Fruit fly (Drosophila melanogaster) whole organism, embryonic: ENCODE data around the gene CG32278.
A peak's percentile ranks its signal among the peaks of the same experiment; 100 is the strongest.

ENCODE experiments used
- Aef1 ChIP-seq: fragments of 200-800 bp; sonication (Bioruptor generic); IDR thresholded peaks from 3 replicates; pipeline ENCODE4 v1.3.6; 2022; ENCODE audit warnings: missing biosample characterization, missing genetic modification characterization
- Antp ChIP-seq: fragments of 200-800 bp; sonication (Bioruptor generic); optimal IDR thresholded peaks from 3 replicates; lab custom pipeline; 2016; ENCODE audit warnings: missing biosample characterization, missing genetic modification characterization
- Asciz ChIP-seq: fragments of 200-800 bp; sonication (Bioruptor generic); optimal IDR thresholded peaks from 2 replicates; lab custom pipeline; 2017; ENCODE audit warnings: missing biosample characterization, mild to moderate bottlenecking, missing genetic modification characterization, missing genetic modification reagents
- Atf-2 ChIP-seq: fragments of 200-800 bp; sonication (Bioruptor generic); optimal IDR thresholded peaks from 2 replicates; lab custom pipeline; 2016; ENCODE audit warnings: missing biosample characterization, missing genetic modification characterization
- Bteb2 ChIP-seq: fragments of 200-800 bp; sonication (Bioruptor generic); optimal IDR thresholded peaks from 2 replicates; lab custom pipeline; 2016; ENCODE audit warnings: missing biosample characterization, missing genetic modification characterization
- C15 ChIP-seq: fragments of 200-800 bp; sonication (Bioruptor generic); IDR thresholded peaks from 3 replicates; pipeline ENCODE4 v1.3.6; 2022; ENCODE audit warnings: missing biosample characterization, missing genetic modification characterization
- CG11723 ChIP-seq: fragments of 200-800 bp; sonication (Bioruptor generic); optimal IDR thresholded peaks from 2 replicates; lab custom pipeline; 2017; ENCODE audit warnings: missing biosample characterization, mild to moderate bottlenecking, missing genetic modification characterization
- CG13287 ChIP-seq: fragments of 200-800 bp; sonication (Bioruptor generic); IDR thresholded peaks from 2 replicates; pipeline ENCODE4 v1.3.6; 2022; ENCODE audit warnings: missing biosample characterization, missing genetic modification characterization; ENCODE audit not compliant: partially characterized antibody
- CG14710 ChIP-seq: fragments of 200-800 bp; sonication (Bioruptor generic); optimal IDR thresholded peaks from 3 replicates; lab custom pipeline; 2019; ENCODE audit warnings: missing biosample characterization, mild to moderate bottlenecking, missing genetic modification characterization, moderate library complexity
- CG15514 ChIP-seq: fragments of 200-800 bp; sonication (Bioruptor generic); optimal IDR thresholded peaks from 3 replicates; lab custom pipeline; 2017; ENCODE audit warnings: missing biosample characterization, missing genetic modification characterization, mild to moderate bottlenecking, moderate library complexity, missing genetic modification reagents
- CG17328 ChIP-seq: fragments of 200-800 bp; sonication (Bioruptor generic); IDR thresholded peaks from 2 replicates; pipeline ENCODE4 v1.3.6; 2022; ENCODE audit warnings: missing biosample characterization, missing genetic modification characterization
- CG17802 ChIP-seq: fragments of 200-800 bp; sonication (Bioruptor generic); optimal IDR thresholded peaks from 2 replicates; lab custom pipeline; 2018; ENCODE audit warnings: missing biosample characterization, mild to moderate bottlenecking, missing genetic modification characterization, moderate library complexity
- CG2202 ChIP-seq: fragments of 200-800 bp; sonication (Bioruptor generic); optimal IDR thresholded peaks from 2 replicates; lab custom pipeline; 2018; ENCODE audit warnings: missing biosample characterization, mild to moderate bottlenecking, missing genetic modification characterization
- CG2889 ChIP-seq: fragments of 200-800 bp; sonication (Bioruptor generic); IDR thresholded peaks from 3 replicates; pipeline ENCODE4 v1.3.6; 2022; ENCODE audit warnings: missing biosample characterization, missing genetic modification characterization
- CG31388 ChIP-seq: fragments of 200-800 bp; sonication (Bioruptor generic); optimal IDR thresholded peaks from 2 replicates; lab custom pipeline; 2016; ENCODE audit warnings: missing biosample characterization, missing genetic modification characterization
- CG3281 ChIP-seq: fragments of 200-800 bp; sonication (Bioruptor generic); optimal IDR thresholded peaks from 3 replicates; lab custom pipeline; 2017; ENCODE audit warnings: missing biosample characterization, mild to moderate bottlenecking, missing genetic modification characterization
- CG5245 ChIP-seq: fragments of 200-800 bp; sonication (Bioruptor generic); optimal IDR thresholded peaks from 3 replicates; lab custom pipeline; 2016; ENCODE audit warnings: missing biosample characterization, missing genetic modification characterization
- CG6791 ChIP-seq: fragments of 200-800 bp; sonication (Bioruptor generic); IDR thresholded peaks from 3 replicates; pipeline ENCODE4 v1.3.6; 2022; ENCODE audit warnings: missing biosample characterization, missing genetic modification characterization; ENCODE audit not compliant: partially characterized antibody
- CG7928 ChIP-seq: fragments of 200-800 bp; sonication (Bioruptor generic); optimal IDR thresholded peaks from 2 replicates; lab custom pipeline; 2017; ENCODE audit warnings: missing biosample characterization, mild to moderate bottlenecking, missing genetic modification characterization
- CG9437 ChIP-seq: fragments of 200-800 bp; sonication (Bioruptor generic); optimal IDR thresholded peaks from 2 replicates; lab custom pipeline; 2018; ENCODE audit warnings: missing biosample characterization, mild to moderate bottlenecking, missing genetic modification characterization
- CHES-1-like ChIP-seq: fragments of 200-800 bp; sonication (Bioruptor generic); optimal IDR thresholded peaks from 2 replicates; lab custom pipeline; 2016; ENCODE audit warnings: missing biosample characterization, missing genetic modification characterization
- Hand ChIP-seq: fragments of 200-800 bp; sonication (Bioruptor generic); optimal IDR thresholded peaks from 2 replicates; lab custom pipeline; 2017; ENCODE audit warnings: mild to moderate bottlenecking, missing biosample characterization, missing genetic modification reagents, missing genetic modification characterization
- Hr39 ChIP-seq: fragments of >200 bp; optimal IDR thresholded peaks from 2 replicates; lab custom pipeline; 2017
- Kr ChIP-seq: fragments of 200-800 bp; sonication (Bioruptor generic); optimal IDR thresholded peaks from 2 replicates; lab custom pipeline; 2017; ENCODE audit warnings: missing biosample characterization, mild to moderate bottlenecking, missing genetic modification characterization
- NC2β ChIP-seq: fragments of 200-800 bp; sonication (Bioruptor generic); optimal IDR thresholded peaks from 2 replicates; lab custom pipeline; 2016; ENCODE audit warnings: missing biosample characterization, missing genetic modification characterization
- Oli ChIP-seq: fragments of 200-800 bp; sonication (Bioruptor generic); optimal IDR thresholded peaks from 2 replicates; lab custom pipeline; 2018; ENCODE audit warnings: missing biosample characterization, mild to moderate bottlenecking, missing genetic modification characterization, moderate library complexity
- Tbp ChIP-seq: fragments of >200 bp; optimal IDR thresholded peaks from 2 replicates; lab custom pipeline; 2018; ENCODE audit warnings: missing biosample characterization, missing genetic modification characterization
- Xrp1 ChIP-seq: fragments of 200-800 bp; sonication (Bioruptor generic); IDR thresholded peaks from 2 replicates; pipeline ENCODE4 v1.3.6; 2022; ENCODE audit warnings: missing biosample characterization, missing genetic modification characterization
- al ChIP-seq: fragments of 200-800 bp; sonication (Bioruptor generic); IDR thresholded peaks from 2 replicates; pipeline ENCODE4 v1.3.6; 2022; ENCODE audit warnings: missing biosample characterization, missing genetic modification characterization
- aop ChIP-seq: fragments of 200-800 bp; sonication (Bioruptor generic); IDR thresholded peaks from 2 replicates; pipeline ENCODE4 v1.3.6; 2022; ENCODE audit warnings: missing biosample characterization, missing genetic modification characterization
- ase ChIP-seq: fragments of 200-800 bp; sonication (Bioruptor generic); IDR thresholded peaks from 3 replicates; pipeline ENCODE4 v1.3.6; 2022; ENCODE audit warnings: missing biosample characterization, missing genetic modification characterization
- bcd ChIP-seq: fragments of 200-800 bp; sonication (Bioruptor generic); optimal IDR thresholded peaks from 2 replicates; lab custom pipeline; 2017; ENCODE audit warnings: missing biosample characterization, mild to moderate bottlenecking, missing genetic modification characterization
- bsh ChIP-seq, 2 experiments: fragments of 200-800 bp; sonication (Bioruptor generic); optimal IDR thresholded peaks; 2 replicates each; lab custom pipeline; 2017 to 2018; ENCODE audit warnings: mild to moderate bottlenecking in 2 of 2, missing biosample characterization in 2 of 2, missing genetic modification characterization in 2 of 2, moderate library complexity in 1 of 2
- chif ChIP-seq, 2 experiments: fragments of 200-800 bp; sonication (Bioruptor generic); optimal IDR thresholded peaks; 3 replicates each; lab custom pipeline; 2016; ENCODE audit warnings: missing biosample characterization in 2 of 2, missing genetic modification characterization in 2 of 2
- chn ChIP-seq: fragments of 200-800 bp; sonication (Bioruptor generic); optimal IDR thresholded peaks from 2 replicates; lab custom pipeline; 2016; ENCODE audit warnings: missing biosample characterization, missing genetic modification characterization
- da ChIP-seq: fragments of 200-800 bp; sonication (Bioruptor generic); optimal IDR thresholded peaks from 2 replicates; lab custom pipeline; 2016; ENCODE audit warnings: missing biosample characterization, missing genetic modification characterization
- danr ChIP-seq: fragments of 200-800 bp; sonication (Bioruptor generic); IDR thresholded peaks from 2 replicates; pipeline ENCODE4 v1.3.6; 2022; ENCODE audit warnings: missing biosample characterization, missing genetic modification characterization
- eyg ChIP-seq: fragments of 200-800 bp; sonication (Bioruptor generic); optimal IDR thresholded peaks from 3 replicates; lab custom pipeline; 2016; ENCODE audit warnings: missing biosample characterization, missing genetic modification characterization
- hkb ChIP-seq, 2 experiments: fragments of 200-800 bp in 1 of 2; fragments of >200 bp in 1 of 2; sonication (Bioruptor generic) in 1 of 2; IDR thresholded peaks in 1 of 2; optimal IDR thresholded peaks in 1 of 2; 2 replicates each; pipeline versions ENCODE4 v1.3.6 to Lab custom; 2017 to 2022; ENCODE audit warnings: missing biosample characterization in 1 of 2, missing genetic modification characterization in 1 of 2
- ken ChIP-seq: fragments of 200-800 bp; sonication (Bioruptor generic); IDR thresholded peaks from 3 replicates; pipeline ENCODE4 v1.3.6; 2022; ENCODE audit warnings: missing biosample characterization, missing genetic modification characterization
- kni ChIP-seq: fragments of 200-800 bp; sonication (Bioruptor generic); optimal IDR thresholded peaks from 3 replicates; lab custom pipeline; 2017; ENCODE audit warnings: mild to moderate bottlenecking, missing biosample characterization, missing genetic modification reagents, missing genetic modification characterization
- lmd ChIP-seq: fragments of 200-800 bp; sonication (Bioruptor generic); IDR thresholded peaks from 2 replicates; pipeline ENCODE4 v1.3.6; 2022; ENCODE audit warnings: missing biosample characterization, missing genetic modification characterization
- nom ChIP-seq: fragments of 200-800 bp; sonication (Bioruptor generic); optimal IDR thresholded peaks from 2 replicates; lab custom pipeline; 2017; ENCODE audit warnings: missing biosample characterization, missing genetic modification characterization, mild to moderate bottlenecking, moderate library complexity, missing genetic modification reagents
- peb ChIP-seq: fragments of 200-800 bp; sonication (Bioruptor generic); IDR thresholded peaks from 2 replicates; pipeline ENCODE4 v1.3.6; 2022; ENCODE audit warnings: missing biosample characterization, missing genetic modification characterization
- pfk ChIP-seq: fragments of 200-800 bp; sonication (Bioruptor generic); optimal IDR thresholded peaks from 2 replicates; lab custom pipeline; 2018; ENCODE audit warnings: missing biosample characterization, mild to moderate bottlenecking, missing genetic modification characterization, moderate library complexity
- phol ChIP-seq: fragments of 200-800 bp; sonication (Bioruptor generic); optimal IDR thresholded peaks from 3 replicates; lab custom pipeline; 2018; ENCODE audit warnings: missing biosample characterization, mild to moderate bottlenecking, missing genetic modification characterization, moderate library complexity
- rib ChIP-seq: fragments of 200-800 bp; sonication (Bioruptor generic); IDR thresholded peaks from 2 replicates; pipeline ENCODE4 v1.3.6; 2022; ENCODE audit warnings: missing biosample characterization, missing genetic modification characterization
- seq ChIP-seq: fragments of 200-800 bp; sonication (Bioruptor generic); IDR thresholded peaks from 2 replicates; pipeline ENCODE4 v1.3.6; 2022; ENCODE audit warnings: missing biosample characterization, missing genetic modification characterization
- sna ChIP-seq: fragments of 200-800 bp; sonication (Bioruptor generic); IDR thresholded peaks from 2 replicates; pipeline ENCODE4 v1.3.6; 2022; ENCODE audit warnings: missing biosample characterization, missing genetic modification characterization; ENCODE audit not compliant: partially characterized antibody
- tio ChIP-seq: fragments of 200-800 bp; sonication (Bioruptor generic); optimal IDR thresholded peaks from 2 replicates; lab custom pipeline; 2017; ENCODE audit warnings: missing biosample characterization, missing genetic modification characterization, inconsistent platforms
- tna ChIP-seq: fragments of 200-800 bp; sonication (Bioruptor generic); IDR thresholded peaks from 2 replicates; pipeline ENCODE4 v1.3.6; 2022; ENCODE audit warnings: missing biosample characterization, missing genetic modification characterization; ENCODE audit not compliant: partially characterized antibody
- z ChIP-seq: fragments of 200-800 bp; sonication (Bioruptor generic); IDR thresholded peaks from 3 replicates; pipeline ENCODE4 v1.3.6; 2022; ENCODE audit warnings: missing biosample characterization, missing genetic modification characterization

The CG32278 gene

DNA sequence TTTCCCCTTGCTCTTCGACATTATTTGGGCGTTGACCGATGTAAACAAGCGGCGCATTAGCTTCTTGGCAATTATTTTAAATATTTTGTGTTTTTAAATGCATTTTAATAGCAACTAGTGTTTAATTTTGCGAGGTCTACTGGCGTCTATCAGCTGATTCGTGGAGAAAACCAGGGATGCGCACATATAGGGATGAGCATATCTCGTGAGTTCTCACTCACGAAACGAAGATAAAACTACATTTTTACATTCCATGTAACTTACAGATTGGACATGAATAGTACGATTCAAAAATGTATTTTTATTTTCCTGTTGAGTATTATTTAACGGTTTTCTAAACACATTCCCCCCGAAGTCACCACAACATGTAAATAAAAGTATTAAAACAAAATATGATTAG, 28.4 kb downstream of the CG32278 start, which contains the start of gene CG14966 (continued):
- TF ChIP-seq hkb (optimal IDR thresholded peaks at IDR 0.05; lab: Kevin White, UChicago): no peak
- no peak for TF ChIP-seq hkb (GFP tag; IDR thresholded peaks at IDR 0.05; lab: Robert Waterston, UW)
- peak; percentile 20 for TF ChIP-seq kni (GFP tag; lab: Kevin White, UChicago)
- TF ChIP-seq Aef1 (GFP tag; lab: Robert Waterston, UW): no peak
- no peak for TF ChIP-seq seq (GFP tag; lab: Robert Waterston, UW)
- no peak for TF ChIP-seq Atf-2 (GFP tag; lab: Kevin White, UChicago)
- TF ChIP-seq CG2889 (GFP tag; lab: Robert Waterston, UW): no peak
- TF ChIP-seq CG17328: no peak
- TF ChIP-seq Asciz (GFP tag; lab: Kevin White, UChicago): no peak
- no peak for TF ChIP-seq Hr39 (lab: Kevin White, UChicago)
- peak; percentile 35 for TF ChIP-seq phol (tag; lab: Kevin White, UChicago)
- no peak for TF ChIP-seq da
- no peak for TF ChIP-seq Kr (GFP tag; lab: Kevin White, UChicago)
- TF ChIP-seq pfk: peak; percentile 11
- TF ChIP-seq Tbp (GFP tag; lab: Kevin White, UChicago): no peak
- peak in 1 of 2 experiments; percentile 11 for TF ChIP-seq chif (GFP tag; optimal IDR thresholded peaks at IDR 0.05; lab: Kevin White, UChicago)
- no peak for TF ChIP-seq danr (GFP tag; lab: Robert Waterston, UW)
- TF ChIP-seq tna: peak; percentile 51; the same call in 1 of the 2 replicates
- no peak for TF ChIP-seq al (GFP tag; lab: Robert Waterston, UW)
- peak; percentile 22 for TF ChIP-seq Antp (GFP tag; lab: Kevin White, UChicago)
- TF ChIP-seq peb (GFP tag; lab: Robert Waterston, UW): no peak
- no peak for TF ChIP-seq bsh (GFP tag; optimal IDR thresholded peaks at IDR 0.05; lab: Kevin White, UChicago)
- TF ChIP-seq Hand (GFP tag; lab: Kevin White, UChicago): no peak
- TF ChIP-seq NC2β (GFP tag; lab: Kevin White, UChicago): peak; percentile 11
- TF ChIP-seq CG13287 (GFP tag; lab: Robert Waterston, UW): peak; percentile 96
- TF ChIP-seq CG15514 (GFP tag; lab: Kevin White, UChicago): peak; percentile 83
- peak; percentile 91 for TF ChIP-seq CG6791
- no peak for TF ChIP-seq ken (GFP tag; lab: Robert Waterston, UW)
- TF ChIP-seq CHES-1-like (GFP tag; lab: Kevin White, UChicago): peak; percentile 70
- TF ChIP-seq tio (GFP tag; lab: Kevin White, UChicago): no peak
- no peak for TF ChIP-seq z (GFP tag; lab: Robert Waterston, UW)
- TF ChIP-seq chn (GFP tag; lab: Kevin White, UChicago): no peak
- TF ChIP-seq eyg (GFP tag; lab: Kevin White, UChicago): no peak
- peak; percentile 65 for TF ChIP-seq rib
- no peak for TF ChIP-seq CG2202 (tag; lab: Kevin White, UChicago)
- TF ChIP-seq CG5245 (GFP tag; lab: Kevin White, UChicago): no peak
- peak; percentile 57 for TF ChIP-seq CG14710
- TF ChIP-seq nom (GFP tag; lab: Kevin White, UChicago): peak; percentile 33
- peak; percentile 23 for TF ChIP-seq Bteb2
- no peak for TF ChIP-seq Xrp1 (GFP tag; lab: Robert Waterston, UW)
- TF ChIP-seq bcd (GFP tag; lab: Kevin White, UChicago): no peak
- no peak for TF ChIP-seq lmd (GFP tag; lab: Robert Waterston, UW)
- TF ChIP-seq Oli (tag; lab: Kevin White, UChicago): no peak
- TF ChIP-seq CG17802 (tag; lab: Kevin White, UChicago): no peak
- no peak for TF ChIP-seq CG11723 (GFP tag; lab: Kevin White, UChicago)
- TF ChIP-seq CG3281 (GFP tag; lab: Kevin White, UChicago): no peak
- TF ChIP-seq CG7928 (GFP tag; lab: Kevin White, UChicago): peak; percentile 97
- TF ChIP-seq aop (GFP tag; lab: Robert Waterston, UW): no peak
- TF ChIP-seq CG9437: no peak
- TF ChIP-seq ase (GFP tag; lab: Robert Waterston, UW): no peak
- TF ChIP-seq CG31388: no peak
- no peak for TF ChIP-seq C15 (GFP tag; lab: Robert Waterston, UW)
- TF ChIP-seq sna (GFP tag; lab: Robert Waterston, UW): peak; percentile 94
